Fruit fly (Drosophila melanogaster): ENCODE results near the gene CG1239.

Gene CG1239

dm6 chr3R:5686049-5686757, 47.1 kb upstream of the CG1239 start:
- no peak for TF ChIP-seq Adf1 (GFP tag; IDR thresholded peaks at IDR 0.05)
- no peak for TF ChIP-seq Opbp (GFP tag; IDR thresholded peaks at IDR 0.05; ENCODE audit: partially characterized antibody)
- no peak for TF ChIP-seq abd-A (tag; optimal IDR thresholded peaks at IDR 0.05)
- TF ChIP-seq esg (GFP tag; conservative IDR thresholded peaks at IDR 0.05), result peak; percentile 25; the same call in 1 of the 2 replicates
- TF ChIP-seq C15 (GFP tag; IDR thresholded peaks at IDR 0.05), result no peak
- TF ChIP-seq CG15601 (tag; optimal IDR thresholded peaks at IDR 0.05), result peak; percentile 31
- TF ChIP-seq stc (GFP tag; IDR thresholded peaks at IDR 0.05), result peak; percentile 72
- no peak for TF ChIP-seq jigr1 (GFP tag; IDR thresholded peaks at IDR 0.05)
- TF ChIP-seq CG12236 (GFP tag; optimal IDR thresholded peaks at IDR 0.05), result no peak
- TF ChIP-seq CG6689 (GFP tag; IDR thresholded peaks at IDR 0.05), result peak; percentile 60; the same call in 1 of the 2 replicates
- TF ChIP-seq D19A (tag; optimal IDR thresholded peaks at IDR 0.05), result peak; percentile 43
- no peak for TF ChIP-seq Ets97D (GFP tag; optimal IDR thresholded peaks at IDR 0.05)
- TF ChIP-seq CG10543 (GFP tag; optimal IDR thresholded peaks at IDR 0.05), result peak; percentile 48
- 0 out of 3 replicates have a peak, but pooled peaks have one; percentile 41 for TF ChIP-seq Dbx (GFP tag; IDR thresholded peaks at IDR 0.05)
- no peak for TF ChIP-seq NC2β (GFP tag; optimal IDR thresholded peaks at IDR 0.05)
- no peak for TF ChIP-seq dati (GFP tag; IDR thresholded peaks at IDR 0.05)
- peak; percentile 38 for TF ChIP-seq CG9609 (GFP tag; optimal IDR thresholded peaks at IDR 0.05)
- TF ChIP-seq jumu (GFP tag; optimal IDR thresholded peaks at IDR 0.05), result peak; percentile 23
- no peak for TF ChIP-seq CG7963 (GFP tag; IDR thresholded peaks at IDR 0.05; ENCODE audit: partially characterized antibody)
- TF ChIP-seq CG6813 (GFP tag; optimal IDR thresholded peaks at IDR 0.05), result peak; percentile 36
- no peak for TF ChIP-seq eyg (GFP tag; optimal IDR thresholded peaks at IDR 0.05)
- 0 out of 3 replicates have a peak, but pooled peaks have one; percentile 32 for TF ChIP-seq Optix (GFP tag; IDR thresholded peaks at IDR 0.05)
- TF ChIP-seq Bteb2 (GFP tag; optimal IDR thresholded peaks at IDR 0.05), result no peak
- TF ChIP-seq mld (GFP tag; IDR thresholded peaks at IDR 0.05; ENCODE audit: partially characterized antibody), result no peak
- peak; percentile 68 for TF ChIP-seq Meics (GFP tag; optimal IDR thresholded peaks at IDR 0.05)
- no peak for TF ChIP-seq zen (tag; optimal IDR thresholded peaks at IDR 0.05)
- TF ChIP-seq CG2116 (GFP tag; optimal IDR thresholded peaks at IDR 0.05), result no peak
- peak; percentile 21 for TF ChIP-seq pho (GFP tag; optimal IDR thresholded peaks at IDR 0.05)
- TF ChIP-seq CG9437 (GFP tag; optimal IDR thresholded peaks at IDR 0.05), result peak; percentile 26
- TF ChIP-seq tio (GFP tag; optimal IDR thresholded peaks at IDR 0.05), result peak; percentile 9
- TF ChIP-seq CG16779 (GFP tag; IDR thresholded peaks at IDR 0.05), result peak; percentile 42; the same call in 1 of the 2 replicates
- TF ChIP-seq gcm (GFP tag; optimal IDR thresholded peaks at IDR 0.05), result peak; percentile 7
- no peak for TF ChIP-seq CG8478 (optimal IDR thresholded peaks at IDR 0.05)
- peak; percentile 5 for TF ChIP-seq fd3F (GFP tag; optimal IDR thresholded peaks at IDR 0.05)
- peak; percentile 41 for TF ChIP-seq Xbp1 (GFP tag; optimal IDR thresholded peaks at IDR 0.05)
- TF ChIP-seq hbn (GFP tag; IDR thresholded peaks at IDR 0.05; ENCODE audit: partially characterized antibody), result no peak
- no peak for TF ChIP-seq hb (GFP tag; IDR thresholded peaks at IDR 0.05; ENCODE audit: partially characterized antibody)
- peak; percentile 73 for TF ChIP-seq CG2120 (GFP tag; optimal IDR thresholded peaks at IDR 0.05)
- TF ChIP-seq CG34376 (GFP tag; optimal IDR thresholded peaks at IDR 0.05), result no peak
- TF ChIP-seq Nf-YC (tag; optimal IDR thresholded peaks at IDR 0.05), result peak; percentile 7
- no peak for TF ChIP-seq wdn (GFP tag; IDR thresholded peaks at IDR 0.05)
- no peak for TF ChIP-seq ash1 (GFP tag; optimal IDR thresholded peaks at IDR 0.05)
- peak; percentile 45; the same call in 1 of the 2 replicates for TF ChIP-seq CG14441 (GFP tag; IDR thresholded peaks at IDR 0.05)
- peak; percentile 12 for TF ChIP-seq CG10654 (GFP tag; optimal IDR thresholded peaks at IDR 0.05)
- TF ChIP-seq CG17186 (GFP tag; optimal IDR thresholded peaks at IDR 0.05), result no peak
- TF ChIP-seq chinmo (GFP tag; IDR thresholded peaks at IDR 0.05; ENCODE audit: partially characterized antibody), result no peak
- peak; percentile 39; the same call in 1 of the 2 replicates for TF ChIP-seq H2.0 (GFP tag; IDR thresholded peaks at IDR 0.05)
- TF ChIP-seq sob (GFP tag; IDR thresholded peaks at IDR 0.05), result peak; percentile 42; the same call in 1 of the 2 replicates
- no peak; the same call in 2 of the 3 replicates for TF ChIP-seq zfh1 (GFP tag; IDR thresholded peaks at IDR 0.05)
